Worm (Caenorhabditis elegans): ENCODE data around the gene zip-7.
"Not testable (repeated sequence)": the region's sequence is repeated elsewhere in the genome, so short reads cannot be mapped to it uniquely, and the experiment has no call there.

Gene zip-7

DNA sequence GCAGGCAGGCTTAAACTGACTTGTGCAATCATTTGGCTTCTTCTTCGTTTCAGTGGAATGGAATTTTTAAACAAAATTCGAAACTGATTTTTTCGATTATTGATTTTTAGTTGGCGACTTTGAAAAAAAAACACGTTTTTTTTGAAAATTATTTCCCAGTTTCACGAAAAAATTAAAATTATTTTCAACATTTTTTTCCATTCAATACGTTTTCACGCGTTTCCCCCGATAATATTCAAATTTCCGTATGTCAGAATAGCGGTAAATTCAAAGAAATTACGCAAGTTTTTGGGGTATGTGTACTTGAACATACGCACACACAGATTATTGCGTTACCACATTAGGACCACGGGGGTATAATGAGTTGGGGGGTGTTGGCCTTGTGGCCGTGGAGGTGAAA, 1.6 kb upstream of the zip-7 start, which contains the start of gene Y51H4A.935:
Y51H4A.935 (minus strand) TSS at position 101 of the 400 bp plus-strand sequence.
- not testable (repeated sequence) for TF ChIP-seq ceh-28 (tag; optimal IDR thresholded peaks at IDR 0.05); spr-1 (tag; optimal IDR thresholded peaks at IDR 0.05); php-3 (GFP tag; IDR thresholded peaks at IDR 0.05)

DNA sequence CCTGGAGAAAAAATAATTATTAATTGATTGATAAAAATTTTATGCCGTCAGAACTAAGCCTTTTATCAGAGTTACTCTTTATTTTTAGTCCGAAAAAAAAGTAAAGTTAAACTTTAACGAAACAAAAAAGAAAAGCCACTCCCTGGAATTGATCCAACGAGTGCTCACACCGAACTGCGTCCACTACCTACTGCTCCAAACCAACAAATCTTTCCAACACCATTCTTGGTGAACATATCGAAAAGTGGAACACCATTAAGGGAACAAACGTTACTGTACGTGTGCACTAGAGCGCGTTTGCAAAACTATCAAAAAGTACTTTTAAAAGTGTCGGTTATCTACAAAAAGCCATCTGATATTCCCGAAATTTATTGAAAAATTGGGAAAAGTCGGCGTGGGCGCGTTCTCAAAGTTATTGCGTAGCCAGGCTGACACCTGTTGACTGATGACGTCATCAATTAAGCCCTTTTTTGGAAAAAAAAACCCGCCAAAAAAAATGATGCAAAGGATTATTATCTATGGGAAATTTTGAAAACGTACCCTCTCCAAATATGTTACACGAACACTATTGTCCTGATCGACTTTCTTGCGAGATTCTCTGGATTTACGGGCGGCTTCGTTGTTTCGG, 1.8 kb downstream of the zip-7 start:
- TF ChIP-seq dve-1 (tag; optimal IDR thresholded peaks at IDR 0.05; ENCODE audit: insufficient read depth), result no peak
- TF ChIP-seq mxl-3 (GFP tag; optimal IDR thresholded peaks at IDR 0.05), result no peak
- no peak for TF ChIP-seq php-3 (GFP tag; IDR thresholded peaks at IDR 0.05)
- TF ChIP-seq ama-1 (optimal IDR thresholded peaks at IDR 0.05), result no peak
- no peak for TF ChIP-seq lsy-2 (tag; optimal IDR thresholded peaks at IDR 0.05)
- TF ChIP-seq sdz-12 (GFP tag; optimal IDR thresholded peaks at IDR 0.05), result no peak
- peak; percentile 90 for TF ChIP-seq egl-43 (GFP tag; IDR thresholded peaks at IDR 0.05)
- TF ChIP-seq mep-1 (tag; optimal IDR thresholded peaks at IDR 0.05), result no peak
- TF ChIP-seq unc-62 (GFP tag; optimal IDR thresholded peaks at IDR 0.05 in 1 of 2), result no peak
- no peak for TF ChIP-seq unc-62 (tag; optimal IDR thresholded peaks at IDR 0.05)
- TF ChIP-seq snpc-1.2 (GFP tag; IDR thresholded peaks at IDR 0.05), result peak; percentile 99
- TF ChIP-seq daf-12 (tag; optimal IDR thresholded peaks at IDR 0.05), result no peak
- TF ChIP-seq lin-13 (GFP tag; optimal IDR thresholded peaks at IDR 0.05), result peak; percentile 70
- TF ChIP-seq nhr-237 (tag; optimal IDR thresholded peaks at IDR 0.05), result no peak
- no peak for TF ChIP-seq ceh-20 (GFP tag; IDR thresholded peaks at IDR 0.05)
- TF ChIP-seq mdl-1 (tag; optimal IDR thresholded peaks at IDR 0.05), result no peak
- no peak for TF ChIP-seq daf-8 (GFP tag; IDR thresholded peaks at IDR 0.05)
- TF ChIP-seq zag-1 (tag; optimal IDR thresholded peaks at IDR 0.05), result no peak
- TF ChIP-seq skn-1 (tag; optimal IDR thresholded peaks at IDR 0.05), result no peak
- no peak for TF ChIP-seq set-16 (GFP tag; IDR thresholded peaks at IDR 0.05)
- TF ChIP-seq R02D3.7 (tag; optimal IDR thresholded peaks at IDR 0.05), result no peak
- peak; percentile 74 for TF ChIP-seq mdt-29 (GFP tag; IDR thresholded peaks at IDR 0.05)
- TF ChIP-seq egl-27 (tag; optimal IDR thresholded peaks at IDR 0.05), result no peak
- no peak for TF ChIP-seq hif-1 (tag; optimal IDR thresholded peaks at IDR 0.05)
- TF ChIP-seq snpc-4 (tag; optimal IDR thresholded peaks at IDR 0.05), result no peak
- no peak for TF ChIP-seq hmg-1.1 (GFP tag; IDR thresholded peaks at IDR 0.05)
- 0 out of 2 replicates have a peak, but pooled peaks have one; percentile 14 for TF ChIP-seq nhr-41 (GFP tag; IDR thresholded peaks at IDR 0.05)
- TF ChIP-seq ZK546.5 (tag; optimal IDR thresholded peaks at IDR 0.05), result no peak
- TF ChIP-seq lin-38 (GFP tag; IDR thresholded peaks at IDR 0.05), result peak; percentile 87
- peak; percentile 65 for TF ChIP-seq ctbp-1 (GFP tag; IDR thresholded peaks at IDR 0.05)
- no peak for TF ChIP-seq rbr-2 (tag; optimal IDR thresholded peaks at IDR 0.05)
- peak; percentile 83; the same call in 1 of the 2 replicates for TF ChIP-seq F44E2.7 (GFP tag; IDR thresholded peaks at IDR 0.05)
- no peak for TF ChIP-seq saeg-2 (GFP tag; IDR thresholded peaks at IDR 0.05)
- TF ChIP-seq jun-1 (tag; optimal IDR thresholded peaks at IDR 0.05), result no peak
- no peak for TF ChIP-seq attf-4 (tag; optimal IDR thresholded peaks at IDR 0.05)
- TF ChIP-seq gei-8 (GFP tag; optimal IDR thresholded peaks at IDR 0.05), result no peak
- TF ChIP-seq ceh-32 (tag; optimal IDR thresholded peaks at IDR 0.05; ENCODE audit: poor library complexity), result no peak
- TF ChIP-seq ceh-82 (tag; optimal IDR thresholded peaks at IDR 0.05), result no peak
- no peak for TF ChIP-seq nhr-77 (tag; optimal IDR thresholded peaks at IDR 0.05)
- no peak for TF ChIP-seq hlh-30 (tag; optimal IDR thresholded peaks at IDR 0.05; ENCODE audit: insufficient read depth)
- TF ChIP-seq nhr-11 (tag; optimal IDR thresholded peaks at IDR 0.05), result no peak
- no peak for TF ChIP-seq ceh-28 (tag; optimal IDR thresholded peaks at IDR 0.05)
- no peak for TF ChIP-seq nhr-6 (tag; optimal IDR thresholded peaks at IDR 0.05)
- peak; percentile 75; the same call in 1 of the 2 replicates for TF ChIP-seq D1046.2 (GFP tag; IDR thresholded peaks at IDR 0.05)
- peak; percentile 66 for TF ChIP-seq Y5F2A.4 (GFP tag; optimal IDR thresholded peaks at IDR 0.05)
- no peak for TF ChIP-seq zip-2 (tag; optimal IDR thresholded peaks at IDR 0.05)
- no peak for TF ChIP-seq nhr-25 (tag; optimal IDR thresholded peaks at IDR 0.05; ENCODE audit: borderline replicate concordance, insufficient read depth)
- TF ChIP-seq duxl-1 (tag; optimal IDR thresholded peaks at IDR 0.05; ENCODE audit: poor library complexity), result peak; percentile 66

Data from whole organism, L4 larva.